Worm (Caenorhabditis elegans) whole organism, young adult: ENCODE measurements around the gene fbxa-85.

ENCODE experiments used
- B0336.3 ChIP-seq: fragments of 200-800 bp; sonication (Bioruptor generic); IDR thresholded peaks from 2 replicates; pipeline ENCODE4 v1.3.6; 2022; ENCODE audit warnings: missing genetic modification characterization, missing compliant biosample characterization
- K11D2.4 ChIP-seq: fragments of 200-800 bp; sonication (Bioruptor generic); IDR thresholded peaks from 2 replicates; pipeline ENCODE4 v1.3.6; 2022; ENCODE audit warnings: missing genetic modification reagents, missing genetic modification characterization, missing compliant biosample characterization
- ets-4 ChIP-seq: fragments of 200-800 bp; sonication (Bioruptor generic); optimal IDR thresholded peaks from 2 replicates; lab custom pipeline; 2018; ENCODE audit warnings: mild to moderate bottlenecking, missing genetic modification characterization, missing compliant biosample characterization
- let-607 ChIP-seq, 2 experiments: fragments of 200-800 bp in 1 of 2; sonication (Bioruptor generic) in 1 of 2; sonication (generic microtip) in 1 of 2; optimal IDR thresholded peaks; 2 replicates each; lab custom pipeline; 2016 to 2018; ENCODE audit warnings: mild to moderate bottlenecking in 2 of 2, missing compliant biosample characterization in 2 of 2, missing genetic modification characterization in 2 of 2, moderate library complexity in 2 of 2, missing genotype in 1 of 2
- lsy-27 ChIP-seq: sonication (generic microtip); optimal IDR thresholded peaks from 2 replicates; lab custom pipeline; 2017; ENCODE audit warnings: missing genetic modification characterization, mild to moderate bottlenecking, missing compliant biosample characterization, antibody characterized with exemption, missing genotype, borderline replicate concordance; ENCODE audit not compliant: insufficient read depth
- madf-8 ChIP-seq: fragments of 200-800 bp; sonication (Bioruptor generic); conservative IDR thresholded peaks from 2 replicates; pipeline ENCODE4 v1.3.6; 2022; ENCODE audit warnings: missing genetic modification reagents, missing genetic modification characterization, missing compliant biosample characterization
- nhr-120 ChIP-seq: fragments of 200-800 bp; sonication (Bioruptor generic); IDR thresholded peaks from 2 replicates; pipeline ENCODE4 v1.3.6; 2022; ENCODE audit warnings: missing genetic modification characterization, missing compliant biosample characterization
- nhr-90 ChIP-seq: sonication (generic microtip); optimal IDR thresholded peaks from 2 replicates; lab custom pipeline; 2016; ENCODE audit warnings: missing genotype, mild to moderate bottlenecking, missing genetic modification characterization, missing compliant biosample characterization
- pha-4 ChIP-seq: fragments of 150-350 bp; sonication (generic microtip); optimal IDR thresholded peaks from 2 replicates; lab custom pipeline; 2014; ENCODE audit warnings: missing biosample characterization, missing genetic modification reagents, missing genetic modification characterization
- sdz-38 ChIP-seq: sonication (generic microtip); optimal IDR thresholded peaks from 2 replicates; lab custom pipeline; 2016; ENCODE audit warnings: missing genotype, missing genetic modification characterization, missing compliant biosample characterization
- tbx-9 ChIP-seq: sonication (generic microtip); optimal IDR thresholded peaks from 2 replicates; lab custom pipeline; 2016; ENCODE audit warnings: borderline replicate concordance, missing genetic modification characterization, inconsistent platforms, missing compliant biosample characterization
- ztf-18 ChIP-seq: sonication (generic microtip); optimal IDR thresholded peaks from 2 replicates; lab custom pipeline; 2016; ENCODE audit warnings: missing genotype, mild to moderate bottlenecking, missing genetic modification characterization, missing compliant biosample characterization

DNA sequence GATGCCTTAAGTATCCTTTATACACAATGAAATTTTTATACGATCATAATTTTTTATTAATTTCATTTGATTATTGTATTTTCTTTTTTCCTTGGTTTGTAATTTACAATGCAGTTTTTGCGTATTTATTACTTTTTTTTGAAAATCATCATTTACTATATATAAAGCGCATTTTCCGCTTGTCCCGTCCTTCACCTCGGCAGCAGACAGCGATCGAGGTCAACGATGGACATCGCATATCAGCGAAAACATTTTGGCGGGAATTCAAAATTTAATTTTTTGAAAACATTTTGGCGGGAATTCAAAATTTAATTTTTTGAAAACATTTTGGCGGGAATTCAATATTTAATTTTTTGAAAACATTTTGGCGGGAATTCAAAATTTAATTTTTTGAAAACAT lies 49.0 kb downstream of the fbxa-85 start:
- TF ChIP-seq let-607 (tag; optimal IDR thresholded peaks at IDR 0.05; lab: Kevin White, UChicago) (no peak), tbx-9 (tag; lab: Kevin White, UChicago) (no peak), nhr-120 (GFP tag; lab: Robert Waterston, UW) (no peak), B0336.3 (no peak), madf-8 (GFP tag; lab: Robert Waterston, UW) (no peak), nhr-90 (no peak), lsy-27 (tag; lab: Kevin White, UChicago) (no peak), pha-4 (no peak), ztf-18 (tag; lab: Kevin White, UChicago) (no peak), sdz-38 (tag; lab: Kevin White, UChicago) (no peak), K11D2.4 (GFP tag; lab: Robert Waterston, UW) (no peak), ets-4 (no peak)
